Fruit fly (Drosophila melanogaster) whole organism, embryonic: ENCODE results near the gene Pss.

ENCODE experiments used
- ATbp ChIP-seq: fragments of 200-800 bp; sonication (Bioruptor generic); optimal IDR thresholded peaks from 2 replicates; lab custom pipeline; 2017; ENCODE audit warnings: missing biosample characterization, mild to moderate bottlenecking, missing genetic modification characterization, missing genetic modification reagents
- Abd-B ChIP-seq: fragments of 200-800 bp; sonication (Bioruptor generic); optimal IDR thresholded peaks from 2 replicates; lab custom pipeline; 2018; ENCODE audit warnings: missing biosample characterization, mild to moderate bottlenecking, missing genetic modification characterization, moderate library complexity
- Adf1 ChIP-seq: fragments of 200-800 bp; sonication (Bioruptor generic); IDR thresholded peaks from 2 replicates; pipeline ENCODE4 v1.3.6; 2022; ENCODE audit warnings: missing biosample characterization, missing genetic modification characterization
- Awh ChIP-seq: fragments of 200-800 bp; sonication (Bioruptor generic); IDR thresholded peaks from 2 replicates; pipeline ENCODE4, ENCODE4 v1.3.6; 2022; ENCODE audit warnings: missing biosample characterization, missing genetic modification characterization
- B-H2 ChIP-seq: fragments of 200-800 bp; sonication (Bioruptor generic); optimal IDR thresholded peaks from 2 replicates; lab custom pipeline; 2018; ENCODE audit warnings: missing biosample characterization, mild to moderate bottlenecking, missing genetic modification characterization
- Blimp-1 ChIP-seq: fragments of 200-800 bp; sonication (Bioruptor generic); optimal IDR thresholded peaks from 3 replicates; lab custom pipeline; 2018; ENCODE audit warnings: missing biosample characterization, missing genetic modification characterization, mild to moderate bottlenecking, moderate library complexity, missing genetic modification reagents
- CG10267 ChIP-seq: fragments of 200-800 bp; sonication (Bioruptor generic); optimal IDR thresholded peaks from 2 replicates; lab custom pipeline; 2018; ENCODE audit warnings: missing biosample characterization, mild to moderate bottlenecking, missing genetic modification characterization, moderate library complexity
- CG10979 ChIP-seq: fragments of 200-800 bp; sonication (Bioruptor generic); optimal IDR thresholded peaks from 2 replicates; lab custom pipeline; 2018; ENCODE audit warnings: missing biosample characterization, mild to moderate bottlenecking, missing genetic modification characterization, moderate library complexity
- CG11093 ChIP-seq: fragments of 200-800 bp; sonication (Bioruptor generic); IDR thresholded peaks from 3 replicates; pipeline ENCODE4 v1.3.6; 2022; ENCODE audit warnings: missing biosample characterization, missing genetic modification characterization
- CG11398 ChIP-seq: fragments of 200-800 bp; sonication (Bioruptor generic); optimal IDR thresholded peaks from 2 replicates; lab custom pipeline; 2016; ENCODE audit warnings: missing biosample characterization, missing genetic modification characterization
- CG11696 ChIP-seq: fragments of 200-800 bp; sonication (Bioruptor generic); IDR thresholded peaks from 2 replicates; pipeline ENCODE4 v1.3.6; 2022; ENCODE audit warnings: missing biosample characterization, missing genetic modification characterization
- CG12155 ChIP-seq: fragments of 200-800 bp; sonication (Bioruptor generic); optimal IDR thresholded peaks from 3 replicates; lab custom pipeline; 2016; ENCODE audit warnings: missing biosample characterization, missing genetic modification characterization
- CG14441 ChIP-seq: fragments of 200-800 bp; sonication (Bioruptor generic); IDR thresholded peaks from 2 replicates; pipeline ENCODE4 v1.3.6; 2022; ENCODE audit warnings: missing biosample characterization, missing genetic modification characterization
- CG15011 ChIP-seq: fragments of 200-800 bp; sonication (Bioruptor generic); optimal IDR thresholded peaks from 3 replicates; lab custom pipeline; 2018; ENCODE audit warnings: missing biosample characterization, mild to moderate bottlenecking, missing genetic modification characterization
- CG15479 ChIP-seq: fragments of 200-800 bp; sonication (Bioruptor generic); optimal IDR thresholded peaks from 3 replicates; lab custom pipeline; 2019; ENCODE audit warnings: missing biosample characterization, mild to moderate bottlenecking, missing genetic modification characterization, moderate library complexity
- CG17612 ChIP-seq: fragments of 200-800 bp; sonication (Bioruptor generic); IDR thresholded peaks from 2 replicates; pipeline ENCODE4 v1.3.6; 2022; ENCODE audit warnings: missing biosample characterization, missing genetic modification characterization
- CG2875 ChIP-seq: fragments of 200-800 bp; sonication (Bioruptor generic); optimal IDR thresholded peaks from 2 replicates; lab custom pipeline; 2017; ENCODE audit warnings: missing biosample characterization, mild to moderate bottlenecking, missing genetic modification characterization, missing genetic modification reagents
- CG34224 ChIP-seq: fragments of 200-800 bp; sonication (Bioruptor generic); IDR thresholded peaks from 3 replicates; pipeline ENCODE4 v1.3.6; 2022; ENCODE audit warnings: missing biosample characterization, missing genetic modification characterization; ENCODE audit not compliant: partially characterized antibody
- CG3847 ChIP-seq: fragments of 200-800 bp; sonication (Bioruptor generic); IDR thresholded peaks from 2 replicates; pipeline ENCODE4 v1.3.6; 2022; ENCODE audit warnings: missing biosample characterization, missing genetic modification characterization
- CG7556 ChIP-seq: fragments of 200-800 bp; sonication (Bioruptor generic); optimal IDR thresholded peaks from 2 replicates; lab custom pipeline; 2017; ENCODE audit warnings: missing biosample characterization, mild to moderate bottlenecking, missing genetic modification characterization
- CG7963 ChIP-seq: fragments of 200-800 bp; sonication (Bioruptor generic); IDR thresholded peaks from 3 replicates; pipeline ENCODE4 v1.3.6; 2022; ENCODE audit warnings: missing biosample characterization, missing genetic modification characterization; ENCODE audit not compliant: partially characterized antibody
- CG8924 ChIP-seq: fragments of 200-800 bp; optimal IDR thresholded peaks from 3 replicates; lab custom pipeline; 2019; ENCODE audit warnings: missing biosample characterization, mild to moderate bottlenecking, missing genetic modification characterization, moderate library complexity
- CG9797 ChIP-seq: fragments of 200-800 bp; sonication (Bioruptor generic); optimal IDR thresholded peaks from 3 replicates; lab custom pipeline; 2018; ENCODE audit warnings: missing biosample characterization, mild to moderate bottlenecking, missing genetic modification characterization
- CHES-1-like ChIP-seq: fragments of 200-800 bp; sonication (Bioruptor generic); optimal IDR thresholded peaks from 2 replicates; lab custom pipeline; 2016; ENCODE audit warnings: missing biosample characterization, missing genetic modification characterization
- CTCF ChIP-seq: fragments of 200-800 bp; sonication (Bioruptor generic); optimal IDR thresholded peaks from 2 replicates; lab custom pipeline; 2017; ENCODE audit warnings: missing biosample characterization, mild to moderate bottlenecking, missing genetic modification characterization, moderate library complexity
- Doc3 ChIP-seq: fragments of 200-800 bp; sonication (Bioruptor generic); IDR thresholded peaks from 3 replicates; pipeline ENCODE4 v1.3.6; 2022; ENCODE audit warnings: missing biosample characterization, missing genetic modification characterization; ENCODE audit not compliant: partially characterized antibody
- Fer2 ChIP-seq: fragments of 200-800 bp; sonication (Bioruptor generic); optimal IDR thresholded peaks from 2 replicates; lab custom pipeline; 2018; ENCODE audit warnings: missing biosample characterization, mild to moderate bottlenecking, missing genetic modification characterization, moderate library complexity
- Hand ChIP-seq: fragments of 200-800 bp; sonication (Bioruptor generic); optimal IDR thresholded peaks from 2 replicates; lab custom pipeline; 2017; ENCODE audit warnings: mild to moderate bottlenecking, missing biosample characterization, missing genetic modification reagents, missing genetic modification characterization
- MESR4 ChIP-seq: fragments of 200-800 bp; sonication (Bioruptor generic); optimal IDR thresholded peaks from 2 replicates; lab custom pipeline; 2018; ENCODE audit warnings: missing biosample characterization, mild to moderate bottlenecking, missing genetic modification characterization, moderate library complexity
- Rx ChIP-seq: fragments of 200-800 bp; sonication (Bioruptor generic); IDR thresholded peaks from 2 replicates; pipeline ENCODE4 v1.3.6; 2022; ENCODE audit warnings: missing biosample characterization, missing genetic modification characterization
- Stat92E ChIP-seq, 3 experiments: fragments of >200 bp in 2 of 3; fragments of 200-800 bp in 1 of 3; sonication (Bioruptor generic) in 1 of 3; optimal IDR thresholded peaks; 2 replicates each; lab custom pipeline; 2017 to 2019; ENCODE audit warnings: missing biosample characterization in 3 of 3, missing genetic modification characterization in 3 of 3, mild to moderate bottlenecking in 1 of 3, moderate library complexity in 1 of 3
- Taf1 ChIP-seq: fragments of 200-800 bp; sonication (Bioruptor generic); IDR thresholded peaks from 2 replicates; pipeline ENCODE4 v1.3.6; 2022; ENCODE audit warnings: missing biosample characterization, missing genetic modification characterization
- al ChIP-seq: fragments of 200-800 bp; sonication (Bioruptor generic); IDR thresholded peaks from 2 replicates; pipeline ENCODE4 v1.3.6; 2022; ENCODE audit warnings: missing biosample characterization, missing genetic modification characterization
- bsh ChIP-seq, 2 experiments: fragments of 200-800 bp; sonication (Bioruptor generic); optimal IDR thresholded peaks; 2 replicates each; lab custom pipeline; 2017 to 2018; ENCODE audit warnings: mild to moderate bottlenecking in 2 of 2, missing biosample characterization in 2 of 2, missing genetic modification characterization in 2 of 2, moderate library complexity in 1 of 2
- chif ChIP-seq, 2 experiments: fragments of 200-800 bp; sonication (Bioruptor generic); optimal IDR thresholded peaks; 3 replicates each; lab custom pipeline; 2016; ENCODE audit warnings: missing biosample characterization in 2 of 2, missing genetic modification characterization in 2 of 2
- crp ChIP-seq, 2 experiments: fragments of 200-800 bp; sonication (Bioruptor generic); optimal IDR thresholded peaks; 2 replicates in 1 of 2; 3 replicates in 1 of 2; lab custom pipeline; 2017; ENCODE audit warnings: missing biosample characterization in 2 of 2, missing genetic modification characterization in 2 of 2, mild to moderate bottlenecking in 1 of 2, moderate library complexity in 1 of 2
- disco-r ChIP-seq: fragments of 200-800 bp; sonication (Bioruptor generic); optimal IDR thresholded peaks from 2 replicates; lab custom pipeline; 2016; ENCODE audit warnings: missing biosample characterization, missing genetic modification characterization
- dmrt99B ChIP-seq: fragments of 200-800 bp; sonication (Bioruptor generic); optimal IDR thresholded peaks from 2 replicates; lab custom pipeline; 2018; ENCODE audit warnings: missing biosample characterization, mild to moderate bottlenecking, missing genetic modification characterization, moderate library complexity
- fd3F ChIP-seq: fragments of 200-800 bp; sonication (Bioruptor generic); optimal IDR thresholded peaks from 2 replicates; lab custom pipeline; 2018; ENCODE audit warnings: missing biosample characterization, mild to moderate bottlenecking, missing genetic modification characterization, moderate library complexity
- gt ChIP-seq: fragments of 200-800 bp; sonication (Bioruptor generic); IDR thresholded peaks from 2 replicates; pipeline ENCODE4 v1.3.6; 2022; ENCODE audit warnings: missing biosample characterization, missing genetic modification characterization
- oc ChIP-seq: fragments of 200-800 bp; sonication (Bioruptor generic); optimal IDR thresholded peaks from 2 replicates; lab custom pipeline; 2018; ENCODE audit warnings: missing biosample characterization, mild to moderate bottlenecking, missing genetic modification characterization, moderate library complexity
- psq ChIP-seq: fragments of 200-800 bp; sonication (Bioruptor generic); optimal IDR thresholded peaks from 2 replicates; lab custom pipeline; 2017; ENCODE audit warnings: missing biosample characterization, missing genetic modification characterization
- sc ChIP-seq, 3 experiments: fragments of >200 bp in 2 of 3; fragments of 200-800 bp in 1 of 3; sonication (Bioruptor generic) in 1 of 3; optimal IDR thresholded peaks; 2 replicates in 2 of 3; 3 replicates in 1 of 3; lab custom pipeline; 2017; ENCODE audit warnings: mild to moderate bottlenecking in 1 of 3, missing biosample characterization in 1 of 3, missing genetic modification characterization in 1 of 3, missing genetic modification reagents in 1 of 3
- sima ChIP-seq: fragments of 200-800 bp; sonication (Bioruptor generic); optimal IDR thresholded peaks from 2 replicates; lab custom pipeline; 2016; ENCODE audit warnings: missing biosample characterization, missing genetic modification characterization
- sisA ChIP-seq: fragments of 200-800 bp; sonication (Bioruptor generic); IDR thresholded peaks from 2 replicates; pipeline ENCODE4 v1.3.6; 2022; ENCODE audit warnings: missing biosample characterization, missing genetic modification characterization
- slbo ChIP-seq: fragments of 200-800 bp; sonication (Bioruptor generic); IDR thresholded peaks from 2 replicates; pipeline ENCODE4 v1.3.6; 2022; ENCODE audit warnings: missing biosample characterization, missing genetic modification characterization
- tgo ChIP-seq: fragments of 200-800 bp; sonication (Bioruptor generic); IDR thresholded peaks from 3 replicates; pipeline ENCODE4 v1.3.6; 2022; ENCODE audit warnings: missing biosample characterization, missing genetic modification characterization
- tna ChIP-seq: fragments of 200-800 bp; sonication (Bioruptor generic); IDR thresholded peaks from 2 replicates; pipeline ENCODE4 v1.3.6; 2022; ENCODE audit warnings: missing biosample characterization, missing genetic modification characterization; ENCODE audit not compliant: partially characterized antibody
- zf30C ChIP-seq: fragments of 200-800 bp; sonication (Bioruptor generic); optimal IDR thresholded peaks from 3 replicates; lab custom pipeline; 2018; ENCODE audit warnings: missing biosample characterization, mild to moderate bottlenecking, missing genetic modification characterization

Pss gene

dm6 chr3L:20494780-20495591 is 31.0 kb downstream of the Pss start, which contains the start of gene ZnT77C (continued):
- TF ChIP-seq al (GFP tag; lab: Robert Waterston, UW), result no peak
- no peak for TF ChIP-seq oc
- no peak for TF ChIP-seq zf30C
- no peak for TF ChIP-seq CG7963 (GFP tag; lab: Robert Waterston, UW)
- TF ChIP-seq MESR4 (GFP tag; lab: Kevin White, UChicago), result peak; percentile 79
- no peak for TF ChIP-seq gt (GFP tag; lab: Robert Waterston, UW)
- no peak for TF ChIP-seq CG15011
- TF ChIP-seq Fer2 (tag; lab: Kevin White, UChicago), result no peak
- no peak for TF ChIP-seq Adf1 (GFP tag; lab: Robert Waterston, UW)
- TF ChIP-seq sima, result no peak
- no peak for TF ChIP-seq CG15479 (GFP tag; lab: Kevin White, UChicago)
- TF ChIP-seq CG10267 (tag; lab: Kevin White, UChicago), result peak; percentile 33
- TF ChIP-seq Stat92E (GFP tag; optimal IDR thresholded peaks at IDR 0.05; lab: Kevin White, UChicago), result no peak
- no peak for TF ChIP-seq CHES-1-like (GFP tag; lab: Kevin White, UChicago)
- no peak for TF ChIP-seq Doc3 (GFP tag; lab: Robert Waterston, UW)
- TF ChIP-seq B-H2 (GFP tag; lab: Kevin White, UChicago), result peak; percentile 25
- TF ChIP-seq slbo (GFP tag; lab: Robert Waterston, UW), result no peak
- TF ChIP-seq CG7556, result no peak
- no peak for TF ChIP-seq Blimp-1 (GFP tag; lab: Kevin White, UChicago)
- no peak for TF ChIP-seq Rx (GFP tag; lab: Robert Waterston, UW)
- TF ChIP-seq CG34224 (GFP tag; lab: Robert Waterston, UW), result no peak
- TF ChIP-seq CG8924 (tag; lab: Kevin White, UChicago), result no peak
- TF ChIP-seq Abd-B (GFP tag; lab: Kevin White, UChicago), result peak; percentile 2
- TF ChIP-seq CTCF (GFP tag; lab: Kevin White, UChicago), result no peak
- TF ChIP-seq sisA (GFP tag; lab: Robert Waterston, UW), result no peak
- no peak for TF ChIP-seq CG11093
- TF ChIP-seq CG3847, result peak; percentile 39; the same call in 1 of the 2 replicates
- no peak for TF ChIP-seq bsh (GFP tag; optimal IDR thresholded peaks at IDR 0.05; lab: Kevin White, UChicago)
- TF ChIP-seq sc (optimal IDR thresholded peaks at IDR 0.05; lab: Kevin White, UChicago), result no peak
- TF ChIP-seq sc (GFP tag; optimal IDR thresholded peaks at IDR 0.05; lab: Kevin White, UChicago), result no peak
- no peak for TF ChIP-seq tgo (GFP tag; lab: Robert Waterston, UW)
- TF ChIP-seq tna (GFP tag; lab: Robert Waterston, UW), result no peak
- no peak for TF ChIP-seq CG17612 (GFP tag; lab: Robert Waterston, UW)
- TF ChIP-seq dmrt99B (tag; lab: Kevin White, UChicago), result no peak
- TF ChIP-seq ATbp (GFP tag; lab: Kevin White, UChicago), result no peak
- no peak for TF ChIP-seq disco-r (GFP tag; lab: Kevin White, UChicago)
- TF ChIP-seq CG9797 (GFP tag; lab: Kevin White, UChicago), result peak; percentile 68
- TF ChIP-seq CG14441 (GFP tag; lab: Robert Waterston, UW), result no peak
- no peak for TF ChIP-seq Awh (GFP tag; lab: Robert Waterston, UW)
- no peak for TF ChIP-seq Taf1 (GFP tag; lab: Robert Waterston, UW)
- no peak for TF ChIP-seq chif (GFP tag; optimal IDR thresholded peaks at IDR 0.05; lab: Kevin White, UChicago)
- no peak for TF ChIP-seq Hand
- TF ChIP-seq fd3F (GFP tag; lab: Kevin White, UChicago), result peak; percentile 24
- no peak for TF ChIP-seq crp (GFP tag; optimal IDR thresholded peaks at IDR 0.05; lab: Kevin White, UChicago)
- no peak for TF ChIP-seq CG2875 (GFP tag; lab: Kevin White, UChicago)
- no peak for TF ChIP-seq CG10979 (tag; lab: Kevin White, UChicago)
- no peak for TF ChIP-seq psq (GFP tag; lab: Kevin White, UChicago)
- TF ChIP-seq CG11398, result no peak
- TF ChIP-seq CG11696, result no peak
- TF ChIP-seq CG12155 (GFP tag; lab: Kevin White, UChicago), result no peak
